Worm (Caenorhabditis elegans): ENCODE data around the gene C56A3.6.

- no peak for TF ChIP-seq tbx-11 (GFP tag; IDR thresholded peaks at IDR 0.05)
- no peak for TF ChIP-seq flt-1 (GFP tag; IDR thresholded peaks at IDR 0.05)
- TF ChIP-seq ceh-13 (GFP tag; optimal IDR thresholded peaks at IDR 0.05): no peak
- no peak for TF ChIP-seq ets-7 (tag; optimal IDR thresholded peaks at IDR 0.05)
- TF ChIP-seq ama-1 (optimal IDR thresholded peaks at IDR 0.05): no peak
- TF ChIP-seq hmg-4 (GFP tag; optimal IDR thresholded peaks at IDR 0.05): no peak
- no peak for TF ChIP-seq scrt-1 (GFP tag; IDR thresholded peaks at IDR 0.05)
- no peak for TF ChIP-seq ceh-36 (tag; optimal IDR thresholded peaks at IDR 0.05)
- no peak for TF ChIP-seq B0310.2 (tag; optimal IDR thresholded peaks at IDR 0.05)
Observed at ce11 chrV:13530698-13531097, 25.5 kb downstream of the C56A3.6 start, which contains the start of gene ttr-44.

Measured in whole organism, early embryonic.